Worm (Caenorhabditis elegans) whole organism, young adult: ENCODE results near the gene inft-2.

Experiments used
- B0035.1 ChIP-seq: sonication (generic microtip); optimal IDR thresholded peaks from 2 replicates; lab custom pipeline; 2016; ENCODE audit warnings: missing genetic modification characterization, mild to moderate bottlenecking, missing compliant biosample characterization, missing genotype, missing genetic modification reagents
- B0261.1 ChIP-seq: sonication (generic microtip); optimal IDR thresholded peaks from 2 replicates; lab custom pipeline; 2016; ENCODE audit warnings: mild to moderate bottlenecking, missing genetic modification characterization, moderate library complexity, missing compliant biosample characterization
- D2030.7 ChIP-seq: fragments of 200-800 bp; sonication (Bioruptor generic); IDR thresholded peaks from 2 replicates; pipeline ENCODE4 v1.3.6; 2022; ENCODE audit warnings: missing genetic modification reagents, missing genetic modification characterization, missing compliant biosample characterization
- F55B11.4 ChIP-seq: sonication (generic microtip); optimal IDR thresholded peaks from 2 replicates; lab custom pipeline; 2016; ENCODE audit warnings: missing compliant biosample characterization, missing genetic modification characterization, borderline replicate concordance; ENCODE audit not compliant: insufficient read depth
- F57A8.1 ChIP-seq: fragments of 200-800 bp; sonication (Bioruptor generic); optimal IDR thresholded peaks from 2 replicates; lab custom pipeline; 2018; ENCODE audit warnings: mild to moderate bottlenecking, missing genetic modification characterization, moderate library complexity, missing compliant biosample characterization
- F57C9.4 ChIP-seq: sonication (generic microtip); optimal IDR thresholded peaks from 2 replicates; lab custom pipeline; 2017; ENCODE audit warnings: mild to moderate bottlenecking, missing genetic modification characterization, missing compliant biosample characterization
- K11D2.4 ChIP-seq: fragments of 200-800 bp; sonication (Bioruptor generic); IDR thresholded peaks from 2 replicates; pipeline ENCODE4 v1.3.6; 2022; ENCODE audit warnings: missing genetic modification reagents, missing genetic modification characterization, missing compliant biosample characterization
- Y53F4B.3 ChIP-seq: fragments of 200-800 bp; sonication (Bioruptor generic); IDR thresholded peaks from 2 replicates; pipeline ENCODE4 v1.3.6; 2022; ENCODE audit warnings: missing genetic modification reagents, missing genetic modification characterization, missing compliant biosample characterization
- Y56A3A.18 ChIP-seq: fragments of 200-800 bp; sonication (Bioruptor generic); IDR thresholded peaks from 2 replicates; pipeline ENCODE4 v1.3.6; 2022; ENCODE audit warnings: missing genetic modification reagents, missing genetic modification characterization, missing compliant biosample characterization
- akir-1 ChIP-seq: fragments of 200-800 bp; sonication (Bioruptor generic); optimal IDR thresholded peaks from 2 replicates; lab custom pipeline; 2018; ENCODE audit warnings: mild to moderate bottlenecking, missing genetic modification characterization, moderate library complexity, missing compliant biosample characterization
- atf-7 ChIP-seq: sonication (generic microtip); optimal IDR thresholded peaks from 2 replicates; lab custom pipeline; 2017; ENCODE audit warnings: mild to moderate bottlenecking, missing genetic modification characterization, missing compliant biosample characterization
- attf-3 ChIP-seq: fragments of 200-800 bp; sonication (Bioruptor generic); conservative IDR thresholded peaks from 2 replicates; pipeline ENCODE4 v1.3.6; 2022; ENCODE audit warnings: missing genetic modification reagents, missing genetic modification characterization, missing compliant biosample characterization
- bed-2 ChIP-seq: fragments of 200-800 bp; sonication (Bioruptor generic); IDR thresholded peaks from 2 replicates; pipeline ENCODE4 v1.3.6; 2022; ENCODE audit warnings: missing genetic modification reagents, missing genetic modification characterization, missing compliant biosample characterization
- ccch-3 ChIP-seq: fragments of 200-800 bp; sonication (Bioruptor generic); optimal IDR thresholded peaks from 2 replicates; lab custom pipeline; 2018; ENCODE audit warnings: mild to moderate bottlenecking, missing genetic modification characterization, missing compliant biosample characterization
- ceh-58 ChIP-seq: fragments of 200-800 bp; sonication (Bioruptor generic); IDR thresholded peaks from 2 replicates; pipeline ENCODE4 v1.3.6; 2022; ENCODE audit warnings: missing genetic modification characterization, missing compliant biosample characterization
- dpff-1 ChIP-seq: sonication (generic microtip); optimal IDR thresholded peaks from 2 replicates; lab custom pipeline; 2017; ENCODE audit warnings: mild to moderate bottlenecking, missing genetic modification characterization, missing compliant biosample characterization
- dpl-1 ChIP-seq: fragments of 150-350 bp; optimal IDR thresholded peaks from 2 replicates; lab custom pipeline; 2014; ENCODE audit warnings: missing biosample characterization, missing genetic modification reagents, missing genetic modification characterization
- egrh-3 ChIP-seq: fragments of 200-800 bp; sonication (Bioruptor generic); IDR thresholded peaks from 2 replicates; pipeline ENCODE4 v1.3.6; 2022; ENCODE audit warnings: missing genetic modification reagents, missing genetic modification characterization, missing compliant biosample characterization
- him-1 ChIP-seq: sonication (generic microtip); optimal IDR thresholded peaks from 2 replicates; lab custom pipeline; 2016; ENCODE audit warnings: missing genotype, missing genetic modification reagents, missing genetic modification characterization, missing compliant biosample characterization
- hlh-12 ChIP-seq: sonication (generic microtip); optimal IDR thresholded peaks from 2 replicates; lab custom pipeline; 2016; ENCODE audit warnings: missing genetic modification characterization, missing compliant biosample characterization
- hlh-26 ChIP-seq: fragments of 200-800 bp; sonication (Bioruptor generic); conservative IDR thresholded peaks from 2 replicates; pipeline ENCODE4 v1.3.6; 2022; ENCODE audit warnings: missing genetic modification reagents, missing genetic modification characterization, missing compliant biosample characterization
- lag-1 ChIP-seq: fragments of 200-800 bp; sonication (Bioruptor generic); IDR thresholded peaks from 2 replicates; pipeline ENCODE4 v1.3.6; 2022; ENCODE audit warnings: missing genetic modification reagents, missing genetic modification characterization, missing compliant biosample characterization
- lin-35 ChIP-seq, 3 experiments: fragments of 150-350 bp in 2 of 3; sonication (generic microtip) in 1 of 3; optimal IDR thresholded peaks; 2 replicates each; lab custom pipeline; 2014 to 2018; ENCODE audit warnings: missing biosample characterization in 3 of 3, missing genetic modification characterization in 3 of 3, missing genetic modification reagents in 3 of 3
- lin-40 ChIP-seq: sonication (generic microtip); optimal IDR thresholded peaks from 2 replicates; lab custom pipeline; 2016; ENCODE audit warnings: missing genetic modification characterization, mild to moderate bottlenecking, missing compliant biosample characterization, missing genotype, missing genetic modification reagents
- lin-54 ChIP-seq: fragments of 200-800 bp; sonication (Bioruptor generic); optimal IDR thresholded peaks from 2 replicates; lab custom pipeline; 2018; ENCODE audit warnings: mild to moderate bottlenecking, missing genetic modification characterization, missing compliant biosample characterization
- lir-1 ChIP-seq: fragments of 200-800 bp; sonication (Bioruptor generic); conservative IDR thresholded peaks from 2 replicates; pipeline ENCODE4 v1.3.6; 2022; ENCODE audit warnings: missing genetic modification reagents, missing genetic modification characterization, missing compliant biosample characterization
- lsl-1 ChIP-seq: fragments of 200-800 bp; sonication (Bioruptor generic); optimal IDR thresholded peaks from 2 replicates; lab custom pipeline; 2018; ENCODE audit warnings: mild to moderate bottlenecking, missing genetic modification characterization, moderate library complexity, missing compliant biosample characterization
- madf-3 ChIP-seq: fragments of 200-800 bp; sonication (Bioruptor generic); IDR thresholded peaks from 2 replicates; pipeline ENCODE4 v1.3.6; 2022; ENCODE audit warnings: missing genetic modification reagents, missing genetic modification characterization, missing compliant biosample characterization
- madf-6 ChIP-seq: fragments of 200-800 bp; sonication (Bioruptor generic); IDR thresholded peaks from 2 replicates; pipeline ENCODE4 v1.3.6; 2022; ENCODE audit warnings: missing genetic modification reagents, missing genetic modification characterization, missing compliant biosample characterization
- mes-4 ChIP-seq: sonication (generic microtip); optimal IDR thresholded peaks from 2 replicates; lab custom pipeline; 2016; ENCODE audit warnings: missing genotype, missing genetic modification characterization, missing compliant biosample characterization
- mxl-1 ChIP-seq: sonication (generic microtip); optimal IDR thresholded peaks from 2 replicates; lab custom pipeline; 2016; ENCODE audit warnings: missing genetic modification characterization, missing compliant biosample characterization
- nhr-120 ChIP-seq: fragments of 200-800 bp; sonication (Bioruptor generic); IDR thresholded peaks from 2 replicates; pipeline ENCODE4 v1.3.6; 2022; ENCODE audit warnings: missing genetic modification characterization, missing compliant biosample characterization
- nhr-179 ChIP-seq: sonication (generic microtip); optimal IDR thresholded peaks from 2 replicates; lab custom pipeline; 2016; ENCODE audit warnings: mild to moderate bottlenecking, missing genetic modification characterization, missing compliant biosample characterization
- nhr-27 ChIP-seq: fragments of 200-800 bp; sonication (Bioruptor generic); optimal IDR thresholded peaks from 2 replicates; lab custom pipeline; 2018; ENCODE audit warnings: mild to moderate bottlenecking, missing genetic modification characterization, moderate library complexity, missing compliant biosample characterization
- nhr-80 ChIP-seq: sonication (generic microtip); optimal IDR thresholded peaks from 2 replicates; lab custom pipeline; 2016; ENCODE audit warnings: missing genetic modification characterization, missing compliant biosample characterization
- pbrm-1 ChIP-seq: fragments of 200-800 bp; sonication (Bioruptor generic); IDR thresholded peaks from 2 replicates; pipeline ENCODE4 v1.3.6; 2022; ENCODE audit warnings: missing genetic modification reagents, missing genetic modification characterization, missing compliant biosample characterization
- pha-4 ChIP-seq: fragments of 150-350 bp; sonication (generic microtip); optimal IDR thresholded peaks from 2 replicates; lab custom pipeline; 2014; ENCODE audit warnings: missing biosample characterization, missing genetic modification reagents, missing genetic modification characterization
- rcor-1 ChIP-seq: fragments of 200-800 bp; sonication (Bioruptor generic); IDR thresholded peaks from 2 replicates; pipeline ENCODE4 v1.3.6; 2022; ENCODE audit warnings: missing genetic modification reagents, missing genetic modification characterization, missing compliant biosample characterization
- sdz-38 ChIP-seq: sonication (generic microtip); optimal IDR thresholded peaks from 2 replicates; lab custom pipeline; 2016; ENCODE audit warnings: missing genotype, missing genetic modification characterization, missing compliant biosample characterization
- snpc-1.1 ChIP-seq: sonication (generic microtip); optimal IDR thresholded peaks from 2 replicates; lab custom pipeline; 2017; ENCODE audit warnings: missing genetic modification characterization, mild to moderate bottlenecking, missing compliant biosample characterization, antibody characterized with exemption, moderate library complexity, missing genotype, missing genetic modification reagents; ENCODE audit not compliant: insufficient read depth
- snpc-3.4 ChIP-seq: sonication (generic microtip); optimal IDR thresholded peaks from 2 replicates; lab custom pipeline; 2017; ENCODE audit warnings: missing genetic modification characterization, mild to moderate bottlenecking, missing compliant biosample characterization, antibody characterized with exemption, moderate library complexity, missing genotype, missing genetic modification reagents
- somi-1 ChIP-seq: fragments of 200-800 bp; sonication (Bioruptor generic); optimal IDR thresholded peaks from 2 replicates; lab custom pipeline; 2018; ENCODE audit warnings: mild to moderate bottlenecking, missing genetic modification characterization, missing compliant biosample characterization
- sptf-2 ChIP-seq: fragments of 200-800 bp; sonication (Bioruptor generic); optimal IDR thresholded peaks from 2 replicates; lab custom pipeline; 2018; ENCODE audit warnings: mild to moderate bottlenecking, missing genetic modification characterization, missing compliant biosample characterization
- xnd-1 ChIP-seq: sonication (generic microtip); optimal IDR thresholded peaks from 2 replicates; lab custom pipeline; 2016; ENCODE audit warnings: missing genotype, missing genetic modification reagents, missing genetic modification characterization, missing compliant biosample characterization
- ztf-18 ChIP-seq: sonication (generic microtip); optimal IDR thresholded peaks from 2 replicates; lab custom pipeline; 2016; ENCODE audit warnings: missing genotype, mild to moderate bottlenecking, missing genetic modification characterization, missing compliant biosample characterization
- ztf-25 ChIP-seq: fragments of 200-800 bp; sonication (Bioruptor generic); IDR thresholded peaks from 2 replicates; pipeline ENCODE4 v1.3.6; 2022; ENCODE audit warnings: missing genetic modification reagents, missing genetic modification characterization, missing compliant biosample characterization
- ztf-28 ChIP-seq: fragments of 200-800 bp; sonication (Bioruptor generic); IDR thresholded peaks from 2 replicates; pipeline ENCODE4 v1.3.6; 2022; ENCODE audit warnings: missing genetic modification reagents, missing genetic modification characterization, missing compliant biosample characterization
- ztf-3 ChIP-seq: fragments of 200-800 bp; sonication (Bioruptor generic); optimal IDR thresholded peaks from 2 replicates; lab custom pipeline; 2018; ENCODE audit warnings: mild to moderate bottlenecking, missing genetic modification characterization, missing compliant biosample characterization

Gene inft-2

DNA sequence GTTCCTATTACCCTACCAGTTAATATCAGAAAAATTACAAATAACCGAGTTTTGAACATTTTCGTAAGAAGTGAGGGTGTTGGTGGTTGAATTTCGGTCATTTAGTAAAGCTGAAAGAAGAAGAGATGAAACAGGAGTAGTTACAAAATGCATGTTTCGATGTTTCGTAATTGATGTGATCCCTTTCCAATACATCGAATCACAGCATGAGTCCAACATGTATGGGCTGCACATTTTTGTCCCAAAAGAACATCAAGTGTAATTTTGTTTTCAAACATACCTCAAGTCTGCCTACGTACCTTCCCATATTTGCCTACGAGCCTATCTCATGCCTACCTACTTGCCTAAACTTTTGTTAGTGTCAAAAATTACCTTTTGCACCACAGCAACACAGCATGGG lies 34.3 kb downstream of the inft-2 start, which contains the start of gene W07G4.2:
W07G4.2 (minus strand) TSS at position 101 of the 400 bp plus-strand sequence.
- TF ChIP-seq dpff-1 (tag; lab: Kevin White, UChicago) (no peak), nhr-179 (tag; lab: Kevin White, UChicago) (no peak), ccch-3 (GFP tag; lab: Kevin White, UChicago) (no peak), hlh-12 (tag; lab: Kevin White, UChicago) (no peak), bed-2 (no peak), nhr-120 (no peak), F57C9.4 (tag; lab: Kevin White, UChicago) (no peak), B0261.1 (tag; lab: Kevin White, UChicago) (no peak), K11D2.4 (GFP tag; lab: Robert Waterston, UW) (no peak), egrh-3 (GFP tag; lab: Robert Waterston, UW) (no peak), hlh-26 (GFP tag; lab: Robert Waterston, UW) (no peak), madf-6 (GFP tag; lab: Robert Waterston, UW) (no peak), mes-4 (tag; lab: Kevin White, UChicago) (no peak), F55B11.4 (no peak), lag-1 (GFP tag; lab: Robert Waterston, UW) (no peak), akir-1 (GFP tag; lab: Kevin White, UChicago) (no peak), lsl-1 (GFP tag; lab: Kevin White, UChicago) (no peak), attf-3 (GFP tag; lab: Robert Waterston, UW) (no peak), Y53F4B.3 (GFP tag; lab: Robert Waterston, UW) (no peak)

DNA sequence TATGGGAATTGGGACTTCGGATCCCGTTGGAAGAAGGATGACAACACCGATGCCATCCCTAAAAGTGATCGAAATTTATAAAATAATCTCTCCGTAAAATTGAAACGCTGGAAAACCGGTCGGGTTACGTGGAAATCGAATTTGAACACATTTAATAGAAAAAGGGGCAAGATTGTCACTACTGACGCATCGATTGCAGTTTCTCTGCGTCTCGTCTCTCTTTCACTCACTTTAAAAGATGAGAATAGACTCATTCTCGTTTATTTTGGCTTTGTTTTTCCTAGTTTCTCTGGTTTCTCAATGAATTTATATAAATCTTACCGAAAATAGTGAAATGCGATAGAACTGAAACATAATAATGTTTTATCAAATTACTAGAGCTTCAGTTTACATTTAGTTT lies 39.5 kb downstream of the inft-2 start, which contains the start of gene scyl-1:
scyl-1 (minus strand) TSS at position 56 of the 400 bp plus-strand sequence.
- TF ChIP-seq ztf-25 (GFP tag; lab: Robert Waterston, UW): no peak
- no peak for TF ChIP-seq egrh-3 (GFP tag; lab: Robert Waterston, UW)
- peak; percentile 90 for TF ChIP-seq ztf-18 (tag; lab: Kevin White, UChicago)
- no peak for TF ChIP-seq nhr-27 (tag; lab: Kevin White, UChicago)
- TF ChIP-seq F57A8.1 (GFP tag; lab: Kevin White, UChicago): no peak
- TF ChIP-seq sdz-38 (tag; lab: Kevin White, UChicago): no peak
- TF ChIP-seq D2030.7 (GFP tag; lab: Robert Waterston, UW): no peak
- TF ChIP-seq pbrm-1: peak; percentile 61; the same call in 1 of the 2 replicates
- TF ChIP-seq ztf-3 (GFP tag; lab: Kevin White, UChicago): no peak
- no peak for TF ChIP-seq F57C9.4 (tag; lab: Kevin White, UChicago)
- no peak for TF ChIP-seq madf-3 (GFP tag; lab: Robert Waterston, UW)
- no peak for TF ChIP-seq pha-4
- no peak for TF ChIP-seq lir-1
- no peak for TF ChIP-seq atf-7 (tag; lab: Kevin White, UChicago)
- TF ChIP-seq nhr-179 (tag; lab: Kevin White, UChicago): no peak
- TF ChIP-seq lin-35 (GFP tag; optimal IDR thresholded peaks at IDR 0.05; lab: Kevin White, UChicago): peak in 1 of 3 experiments; percentile 89
- TF ChIP-seq xnd-1 (tag; lab: Kevin White, UChicago): no peak
- 0 out of 2 replicates have a peak, but pooled peaks have one; percentile 40 for TF ChIP-seq rcor-1 (GFP tag; lab: Robert Waterston, UW)
- TF ChIP-seq ztf-28 (GFP tag; lab: Robert Waterston, UW): no peak
- TF ChIP-seq dpl-1 (GFP tag; lab: Kevin White, UChicago): no peak
- TF ChIP-seq B0035.1 (tag; lab: Kevin White, UChicago): no peak
- no peak for TF ChIP-seq him-1 (tag; lab: Kevin White, UChicago)
- TF ChIP-seq snpc-1.1 (tag; lab: Kevin White, UChicago): no peak
- TF ChIP-seq snpc-3.4 (tag; lab: Kevin White, UChicago): no peak
- TF ChIP-seq ceh-58 (GFP tag; lab: Robert Waterston, UW): no peak
- no peak for TF ChIP-seq sptf-2 (GFP tag; lab: Kevin White, UChicago)
- TF ChIP-seq akir-1 (GFP tag; lab: Kevin White, UChicago): no peak
- TF ChIP-seq Y56A3A.18 (GFP tag; lab: Robert Waterston, UW): no peak
- TF ChIP-seq hlh-12 (tag; lab: Kevin White, UChicago): no peak
- TF ChIP-seq lin-40 (tag; lab: Kevin White, UChicago): peak; percentile 78
- TF ChIP-seq mxl-1 (tag; lab: Kevin White, UChicago): no peak
- TF ChIP-seq nhr-80 (tag; lab: Kevin White, UChicago): peak; percentile 29
- peak; percentile 62 for TF ChIP-seq lin-54 (GFP tag; lab: Kevin White, UChicago)
- no peak for TF ChIP-seq somi-1 (GFP tag; lab: Kevin White, UChicago)
